Worm (Caenorhabditis elegans) whole organism, late embryonic: Measurements from ENCODE around the gene frpr-17.

Experiments used
- C08G9.2 ChIP-seq: sonication (generic microtip); optimal IDR thresholded peaks from 2 replicates; lab custom pipeline; 2016; ENCODE audit warnings: mild to moderate bottlenecking, missing genetic modification characterization, moderate library complexity, missing compliant biosample characterization
- C38D4.7 ChIP-seq: fragments of 200-800 bp; sonication (Bioruptor generic); optimal IDR thresholded peaks from 2 replicates; lab custom pipeline; 2018; ENCODE audit warnings: mild to moderate bottlenecking, missing genetic modification characterization, moderate library complexity, missing compliant biosample characterization
- K09A11.1 ChIP-seq: sonication (generic microtip); optimal IDR thresholded peaks from 2 replicates; lab custom pipeline; 2017; ENCODE audit warnings: antibody characterized with exemption, mild to moderate bottlenecking, missing genetic modification characterization, missing compliant biosample characterization; ENCODE audit not compliant: insufficient read depth
- ahr-1 ChIP-seq: sonication (generic microtip); optimal IDR thresholded peaks from 2 replicates; lab custom pipeline; 2016; ENCODE audit warnings: missing genetic modification characterization, missing compliant biosample characterization
- ama-1 ChIP-seq: fragments of 150-350 bp; optimal IDR thresholded peaks from 2 replicates; lab custom pipeline; 2014
- ceh-18 ChIP-seq: sonication (generic microtip); optimal IDR thresholded peaks from 2 replicates; lab custom pipeline; 2016; ENCODE audit warnings: missing genetic modification characterization, missing compliant biosample characterization
- ceh-19 ChIP-seq: fragments of 200-800 bp; sonication (Bioruptor generic); optimal IDR thresholded peaks from 2 replicates; lab custom pipeline; 2018; ENCODE audit warnings: mild to moderate bottlenecking, missing genetic modification characterization, missing compliant biosample characterization
- ceh-2 ChIP-seq: sonication (generic microtip); optimal IDR thresholded peaks from 2 replicates; lab custom pipeline; 2016; ENCODE audit warnings: missing genotype, missing genetic modification characterization, missing compliant biosample characterization
- ceh-22 ChIP-seq: sonication (generic microtip); optimal IDR thresholded peaks from 2 replicates; lab custom pipeline; 2017; ENCODE audit warnings: missing biosample characterization, missing genetic modification characterization
- ceh-24 ChIP-seq: sonication (generic microtip); optimal IDR thresholded peaks from 2 replicates; lab custom pipeline; 2016; ENCODE audit warnings: mild to moderate bottlenecking, missing genetic modification characterization, missing compliant biosample characterization
- ceh-30 ChIP-seq: fragments of 150-350 bp; optimal IDR thresholded peaks from 2 replicates; lab custom pipeline; 2014; ENCODE audit warnings: missing biosample characterization, missing genetic modification characterization
- ceh-31 ChIP-seq: sonication (generic microtip); optimal IDR thresholded peaks from 2 replicates; lab custom pipeline; 2016; ENCODE audit warnings: missing genetic modification characterization, missing compliant biosample characterization
- dve-1 ChIP-seq: sonication (generic microtip); optimal IDR thresholded peaks from 2 replicates; lab custom pipeline; 2017; ENCODE audit warnings: antibody characterized with exemption, mild to moderate bottlenecking, missing genetic modification characterization, missing compliant biosample characterization
- elt-2 ChIP-seq: sonication (generic microtip); optimal IDR thresholded peaks from 2 replicates; lab custom pipeline; 2016; ENCODE audit warnings: missing genetic modification reagents, missing genetic modification characterization, missing compliant biosample characterization
- elt-4 ChIP-seq: sonication (generic microtip); optimal IDR thresholded peaks from 2 replicates; lab custom pipeline; 2016; ENCODE audit warnings: missing genetic modification characterization, missing compliant biosample characterization
- eyg-1 ChIP-seq: sonication (generic microtip); optimal IDR thresholded peaks from 2 replicates; lab custom pipeline; 2016; ENCODE audit warnings: missing genotype, missing genetic modification characterization, missing compliant biosample characterization
- hlh-8 ChIP-seq: sonication (generic microtip); optimal IDR thresholded peaks from 2 replicates; lab custom pipeline; 2016; ENCODE audit warnings: missing genotype, missing genetic modification characterization, missing compliant biosample characterization
- lim-6 ChIP-seq: sonication (generic microtip); optimal IDR thresholded peaks from 2 replicates; lab custom pipeline; 2016; ENCODE audit warnings: missing genetic modification characterization, missing compliant biosample characterization
- lin-11 ChIP-seq: fragments of 200-800 bp; sonication (Bioruptor generic); optimal IDR thresholded peaks from 2 replicates; lab custom pipeline; 2018; ENCODE audit warnings: mild to moderate bottlenecking, missing genetic modification characterization, missing compliant biosample characterization
- mec-3 ChIP-seq: sonication (generic microtip); optimal IDR thresholded peaks from 2 replicates; lab custom pipeline; 2016; ENCODE audit warnings: borderline replicate concordance, missing genetic modification characterization, missing compliant biosample characterization
- nfya-1 ChIP-seq: sonication (generic microtip); optimal IDR thresholded peaks from 2 replicates; lab custom pipeline; 2017; ENCODE audit warnings: missing genetic modification characterization, mild to moderate bottlenecking, missing compliant biosample characterization, antibody characterized with exemption, moderate library complexity
- pax-1 ChIP-seq: fragments of 150-350 bp; optimal IDR thresholded peaks from 2 replicates; lab custom pipeline; 2014; ENCODE audit warnings: missing biosample characterization, missing genetic modification characterization
- pha-4 ChIP-seq: fragments of 150-350 bp; optimal IDR thresholded peaks from 2 replicates; lab custom pipeline; 2018; ENCODE audit warnings: missing biosample characterization, missing genetic modification reagents, missing genetic modification characterization
- pros-1 ChIP-seq: fragments of 150-350 bp; optimal IDR thresholded peaks from 2 replicates; lab custom pipeline; 2014; ENCODE audit warnings: missing biosample characterization, missing genetic modification reagents, missing genetic modification characterization
- ref-2 ChIP-seq: sonication (generic microtip); optimal IDR thresholded peaks from 2 replicates; lab custom pipeline; 2016; ENCODE audit warnings: missing genetic modification characterization, missing compliant biosample characterization
- rnt-1 ChIP-seq: sonication (generic microtip); optimal IDR thresholded peaks from 2 replicates; lab custom pipeline; 2016; ENCODE audit warnings: missing genetic modification characterization, missing compliant biosample characterization
- sox-2 ChIP-seq: fragments of 200-800 bp; sonication (Bioruptor generic); IDR thresholded peaks from 2 replicates; pipeline ENCODE4 v1.3.6; 2022; ENCODE audit warnings: missing genetic modification reagents, missing genetic modification characterization, missing compliant biosample characterization
- sox-4 ChIP-seq: sonication (generic microtip); optimal IDR thresholded peaks from 2 replicates; lab custom pipeline; 2017; ENCODE audit warnings: mild to moderate bottlenecking, missing genetic modification characterization, inconsistent platforms, missing compliant biosample characterization
- unc-3 ChIP-seq, 2 experiments: fragments of 200-800 bp in 1 of 2; sonication (Bioruptor generic) in 1 of 2; sonication (generic microtip) in 1 of 2; conservative IDR thresholded peaks in 1 of 2; optimal IDR thresholded peaks in 1 of 2; 2 replicates each; pipeline versions ENCODE4 v1.3.6 to Lab custom; 2016 to 2022; ENCODE audit warnings: missing compliant biosample characterization in 2 of 2, missing genetic modification characterization in 2 of 2, missing genetic modification reagents in 1 of 2
- unc-42 ChIP-seq: sonication (generic microtip); optimal IDR thresholded peaks from 2 replicates; lab custom pipeline; 2016; ENCODE audit warnings: missing genotype, missing genetic modification characterization, missing compliant biosample characterization
- unc-55 ChIP-seq: sonication (generic microtip); optimal IDR thresholded peaks from 2 replicates; lab custom pipeline; 2017; ENCODE audit warnings: missing biosample characterization, missing genetic modification reagents, missing genetic modification characterization
- unc-86 ChIP-seq: sonication (generic microtip); optimal IDR thresholded peaks from 2 replicates; lab custom pipeline; 2016; ENCODE audit warnings: missing genetic modification characterization, missing compliant biosample characterization
- zip-5 ChIP-seq: sonication (generic microtip); optimal IDR thresholded peaks from 2 replicates; lab custom pipeline; 2016; ENCODE audit warnings: missing genetic modification characterization, missing compliant biosample characterization
- ztf-16 ChIP-seq: sonication (generic microtip); optimal IDR thresholded peaks from 2 replicates; lab custom pipeline; 2017; ENCODE audit warnings: missing genetic modification characterization, missing compliant biosample characterization

The frpr-17 gene

DNA sequence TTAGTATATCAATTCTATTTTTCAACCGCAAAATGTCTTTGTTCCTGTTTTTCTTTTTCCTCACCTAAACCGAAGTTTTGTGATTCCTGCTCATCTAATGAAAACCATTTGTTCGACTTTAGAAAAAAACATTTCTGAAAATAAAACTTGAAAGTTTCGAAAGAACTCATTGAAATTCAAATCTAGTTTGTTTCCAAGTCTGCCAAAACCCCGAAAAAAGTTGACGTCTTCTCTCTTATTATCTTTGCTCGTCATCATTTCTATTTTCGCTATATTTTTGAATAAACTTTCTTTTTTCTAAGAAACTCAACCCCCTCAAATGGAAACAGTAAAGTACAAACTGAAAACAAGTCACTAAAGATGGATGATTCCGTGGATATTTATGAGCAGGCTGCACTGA lies at the start of gene frpr-17:
Gene frpr-17, plus strand, starts transcription at position 301 of the 400 bp plus-strand sequence.
- TF ChIP-seq C08G9.2 (tag; lab: Kevin White, UChicago) (no peak), ref-2 (tag; lab: Kevin White, UChicago) (no peak), nfya-1 (no peak), lim-6 (tag; lab: Kevin White, UChicago) (no peak), sox-4 (tag; lab: Kevin White, UChicago) (no peak), ztf-16 (no peak), ceh-18 (no peak), lin-11 (no peak), mec-3 (tag; lab: Kevin White, UChicago) (no peak), ceh-31 (tag; lab: Kevin White, UChicago) (no peak), unc-86 (tag; lab: Kevin White, UChicago) (no peak), ceh-2 (tag; lab: Kevin White, UChicago) (no peak)

DNA sequence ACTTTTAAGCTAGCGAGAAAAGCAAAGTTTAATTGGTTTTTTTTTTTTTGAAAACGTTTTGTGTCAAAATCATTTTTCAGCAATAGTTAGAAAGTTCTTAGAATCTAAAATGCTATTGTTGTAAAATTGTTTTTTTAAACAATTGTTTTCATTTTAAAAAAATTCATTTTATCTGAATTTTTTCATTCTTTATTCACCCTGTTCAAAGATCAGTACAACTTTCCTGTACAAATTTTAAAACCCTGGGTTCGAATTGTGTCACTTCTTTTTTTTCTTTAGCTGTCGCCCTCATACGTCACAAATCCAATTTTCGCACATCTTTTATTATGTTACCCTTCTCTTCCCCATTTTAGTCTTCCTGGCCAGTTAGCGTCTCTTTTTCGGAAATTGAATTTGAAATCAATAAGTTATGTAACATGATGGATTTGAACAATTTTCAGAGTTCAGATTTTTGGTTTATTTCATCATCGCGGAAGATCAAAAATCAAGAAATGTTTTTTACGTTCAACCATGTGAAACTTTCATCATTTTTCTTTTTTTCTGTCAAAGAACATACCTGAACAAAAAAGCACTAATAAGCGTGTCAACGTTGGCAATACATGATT lies 49.1 kb upstream of the frpr-17 start:
- no peak for TF ChIP-seq nfya-1
- TF ChIP-seq unc-42 (tag; lab: Kevin White, UChicago): peak; percentile 100
- no peak for TF ChIP-seq unc-3 (GFP tag; conservative IDR thresholded peaks at IDR 0.05; lab: Robert Waterston, UW)
- no peak for TF ChIP-seq unc-3 (tag; optimal IDR thresholded peaks at IDR 0.05; lab: Kevin White, UChicago)
- TF ChIP-seq ceh-24 (tag; lab: Kevin White, UChicago): no peak
- TF ChIP-seq pha-4 (tag; lab: Kevin White, UChicago): no peak
- TF ChIP-seq ceh-31 (tag; lab: Kevin White, UChicago): no peak

- TF ChIP-seq elt-4 (no peak), ref-2 (tag; lab: Kevin White, UChicago) (no peak)
Observed at ce11 chrX:14359571-14359970, 46.3 kb upstream of the frpr-17 start.

DNA sequence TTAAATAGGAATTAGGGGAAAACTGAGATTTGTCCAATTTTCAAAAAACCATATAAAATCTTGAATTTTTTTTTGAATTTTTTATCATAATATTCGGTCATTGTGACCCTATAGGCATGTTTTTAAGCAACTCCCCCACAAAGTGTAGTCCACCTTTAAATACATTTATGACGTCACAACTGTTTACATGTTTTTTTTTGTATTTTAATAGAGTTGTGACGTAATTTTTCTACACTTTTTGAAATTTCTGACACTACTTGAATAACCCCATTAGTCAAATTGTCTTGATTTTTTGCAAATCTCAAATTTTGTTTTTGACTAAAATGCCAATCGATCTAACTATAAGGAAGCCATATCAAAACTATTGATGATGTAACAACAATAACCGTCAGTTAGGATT lies 39.8 kb upstream of the frpr-17 start:
- no peak for TF ChIP-seq dve-1 (tag; lab: Kevin White, UChicago)
- TF ChIP-seq elt-4: no peak
- TF ChIP-seq K09A11.1 (tag; lab: Kevin White, UChicago): no peak
- no peak for TF ChIP-seq hlh-8 (tag; lab: Kevin White, UChicago)
- no peak for TF ChIP-seq pros-1 (tag; lab: Kevin White, UChicago)
- no peak for TF ChIP-seq ceh-2 (tag; lab: Kevin White, UChicago)
- TF ChIP-seq unc-55: no peak
- TF ChIP-seq C08G9.2 (tag; lab: Kevin White, UChicago): no peak
- no peak for TF ChIP-seq ztf-16
- TF ChIP-seq ceh-22 (tag; lab: Kevin White, UChicago): no peak
- no peak for TF ChIP-seq ahr-1 (tag; lab: Kevin White, UChicago)
- no peak for TF ChIP-seq sox-2 (GFP tag; lab: Robert Waterston, UW)
- TF ChIP-seq ama-1 (lab: Kevin White, UChicago): no peak
- no peak for TF ChIP-seq C38D4.7 (GFP tag; lab: Kevin White, UChicago)
- no peak for TF ChIP-seq ceh-19 (GFP tag; lab: Kevin White, UChicago)
- TF ChIP-seq zip-5 (tag; lab: Kevin White, UChicago): no peak
- TF ChIP-seq ref-2 (tag; lab: Kevin White, UChicago): no peak

ce11 chrX:14370314-14370713 lies 35.6 kb upstream of the frpr-17 start, which contains the start of gene irk-3:
Gene irk-3, minus strand, starts transcription at chrX:14370414.
- no peak for TF ChIP-seq sox-2 (GFP tag; lab: Robert Waterston, UW)
- no peak for TF ChIP-seq pax-1 (tag; lab: Kevin White, UChicago)
- TF ChIP-seq elt-2: no peak
- TF ChIP-seq sox-4 (tag; lab: Kevin White, UChicago): no peak
- TF ChIP-seq ceh-30 (tag; lab: Kevin White, UChicago): no peak
- no peak for TF ChIP-seq rnt-1 (tag; lab: Kevin White, UChicago)
- TF ChIP-seq eyg-1 (tag; lab: Kevin White, UChicago): no peak
